Fruit fly (Drosophila melanogaster): Measurements from ENCODE around the gene Wdr62.
A peak's percentile ranks its signal among the peaks of the same experiment; 100 is the strongest.

The Wdr62 gene

dm6 chr2L:1911316-1911873, 27.0 kb downstream of the Wdr62 start:
- TF ChIP-seq CG15710 (tag; optimal IDR thresholded peaks at IDR 0.05) (no peak), CG9948 (tag; optimal IDR thresholded peaks at IDR 0.05) (no peak), Pif1B (GFP tag; optimal IDR thresholded peaks at IDR 0.05) (peak; percentile 50), CG34367 (tag; optimal IDR thresholded peaks at IDR 0.05) (no peak), D1 (tag; optimal IDR thresholded peaks at IDR 0.05) (no peak), rn (GFP tag; IDR thresholded peaks at IDR 0.05) (no peak), CG17806 (tag; optimal IDR thresholded peaks at IDR 0.05) (peak; percentile 12), CG10348 (GFP tag; IDR thresholded peaks at IDR 0.05) (no peak), CG4496 (GFP tag; IDR thresholded peaks at IDR 0.05) (peak; percentile 56; the same call in 2 of the 3 replicates), Ets98B (GFP tag; IDR thresholded peaks at IDR 0.05) (peak; percentile 68), CG32121 (GFP tag; IDR thresholded peaks at IDR 0.05) (peak; percentile 66), CG8159 (tag; optimal IDR thresholded peaks at IDR 0.05) (no peak), gl (tag; optimal IDR thresholded peaks at IDR 0.05) (no peak), Pif1A (GFP tag; optimal IDR thresholded peaks at IDR 0.05) (peak; percentile 63), CG8301 (tag; optimal IDR thresholded peaks at IDR 0.05) (peak; percentile 70), EcR (GFP tag; optimal IDR thresholded peaks at IDR 0.05) (no peak), CG13204 (GFP tag; optimal IDR thresholded peaks at IDR 0.05) (no peak), CG14655 (GFP tag; optimal IDR thresholded peaks at IDR 0.05) (peak; percentile 54), Snoo (tag; optimal IDR thresholded peaks at IDR 0.05) (peak; percentile 14), fd96Ca (GFP tag; IDR thresholded peaks at IDR 0.05) (peak; percentile 43; the same call in 1 of the 3 replicates), CG12605 (GFP tag; IDR thresholded peaks at IDR 0.05) (0 out of 2 replicates have a peak, but pooled peaks have one; percentile 3)

dm6 chr2L:1912489-1912888, 28.1 kb downstream of the Wdr62 start:
- TF ChIP-seq CG8301 (tag; optimal IDR thresholded peaks at IDR 0.05), result no peak
- no peak for TF ChIP-seq Ets98B (GFP tag; IDR thresholded peaks at IDR 0.05)
- TF ChIP-seq D1 (tag; optimal IDR thresholded peaks at IDR 0.05), result no peak
- no peak for TF ChIP-seq CG13204 (GFP tag; optimal IDR thresholded peaks at IDR 0.05)
- TF ChIP-seq CG9948 (tag; optimal IDR thresholded peaks at IDR 0.05), result no peak
- no peak for TF ChIP-seq CG32121 (GFP tag; IDR thresholded peaks at IDR 0.05)
- no peak for TF ChIP-seq CG15710 (tag; optimal IDR thresholded peaks at IDR 0.05)
- TF ChIP-seq Snoo (tag; optimal IDR thresholded peaks at IDR 0.05), result no peak
- TF ChIP-seq CG4496 (GFP tag; IDR thresholded peaks at IDR 0.05), result no peak
- no peak for TF ChIP-seq gl (tag; optimal IDR thresholded peaks at IDR 0.05)
- TF ChIP-seq fd96Ca (GFP tag; IDR thresholded peaks at IDR 0.05), result no peak
- TF ChIP-seq Pif1B (GFP tag; optimal IDR thresholded peaks at IDR 0.05), result no peak

DNA sequence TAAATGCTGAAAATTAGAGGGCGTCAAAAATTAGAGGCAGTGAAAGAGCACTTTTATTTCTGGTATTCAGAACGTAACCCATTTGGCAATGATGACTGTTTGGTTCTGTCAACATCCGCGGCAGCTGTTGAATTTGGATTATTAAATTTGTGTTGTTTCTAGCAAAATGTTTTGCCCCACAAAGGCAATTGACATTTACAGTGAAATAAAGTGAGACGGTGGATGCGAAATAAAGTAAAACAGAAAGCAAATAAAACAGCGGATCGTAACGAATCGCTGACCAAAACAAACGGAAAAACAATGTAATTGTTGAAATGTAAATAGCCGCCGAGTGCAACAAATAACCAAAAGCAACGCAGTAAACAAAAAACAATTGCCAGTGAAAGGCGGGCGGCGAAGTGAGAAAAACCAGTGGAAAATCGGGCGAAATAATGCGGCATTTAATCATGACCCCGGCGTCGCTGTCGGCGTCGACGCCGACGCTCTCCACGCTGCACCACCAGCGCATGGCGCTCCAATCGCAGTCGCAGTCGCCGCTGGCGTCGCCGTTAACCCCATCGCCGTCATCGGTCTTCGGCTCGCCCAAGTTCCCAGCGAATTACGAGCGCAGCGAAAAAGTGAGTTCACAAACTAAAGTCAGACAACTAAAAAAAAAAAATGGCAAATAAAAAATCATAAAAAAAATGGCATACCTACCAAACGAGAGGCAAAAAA, 28.8 kb downstream of the Wdr62 start:
- TF ChIP-seq EcR (GFP tag; optimal IDR thresholded peaks at IDR 0.05) (no peak), gl (tag; optimal IDR thresholded peaks at IDR 0.05) (no peak), rn (GFP tag; IDR thresholded peaks at IDR 0.05) (no peak), CG14655 (GFP tag; optimal IDR thresholded peaks at IDR 0.05) (no peak), CG8159 (tag; optimal IDR thresholded peaks at IDR 0.05) (no peak), CG10348 (GFP tag; IDR thresholded peaks at IDR 0.05) (no peak), CG17806 (tag; optimal IDR thresholded peaks at IDR 0.05) (no peak), CG9948 (tag; optimal IDR thresholded peaks at IDR 0.05) (no peak), Pif1A (GFP tag; optimal IDR thresholded peaks at IDR 0.05) (no peak), D1 (tag; optimal IDR thresholded peaks at IDR 0.05) (no peak), CG12605 (GFP tag; IDR thresholded peaks at IDR 0.05) (no peak), Pif1B (GFP tag; optimal IDR thresholded peaks at IDR 0.05) (no peak), CG15710 (tag; optimal IDR thresholded peaks at IDR 0.05) (no peak), Snoo (tag; optimal IDR thresholded peaks at IDR 0.05) (no peak), CG34367 (tag; optimal IDR thresholded peaks at IDR 0.05) (no peak)

DNA sequence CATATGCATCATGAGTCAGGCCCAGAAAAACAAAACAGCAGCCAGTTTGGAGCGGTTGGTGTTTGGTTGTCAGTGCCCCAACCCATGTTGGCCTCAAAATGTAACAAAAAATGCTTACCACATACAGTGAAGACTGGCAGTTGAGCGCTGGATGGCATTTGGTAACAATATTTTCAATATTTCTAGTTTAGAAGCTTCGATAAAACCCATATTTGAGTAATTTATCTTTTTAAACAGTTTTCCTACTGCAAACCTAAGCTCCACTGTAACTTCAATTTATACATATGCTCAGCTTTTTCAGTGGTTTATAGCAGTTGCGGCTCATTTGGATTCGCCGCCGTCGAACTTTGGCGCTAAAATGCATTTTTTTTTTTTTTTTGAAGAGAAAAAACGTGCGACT, 32.0 kb downstream of the Wdr62 start:
- TF ChIP-seq CG12605 (GFP tag; IDR thresholded peaks at IDR 0.05) (peak; percentile 72), Ets98B (GFP tag; IDR thresholded peaks at IDR 0.05) (peak; percentile 92), Pif1A (GFP tag; optimal IDR thresholded peaks at IDR 0.05) (no peak), CG32121 (GFP tag; IDR thresholded peaks at IDR 0.05) (peak; percentile 94), fd96Ca (GFP tag; IDR thresholded peaks at IDR 0.05) (peak; percentile 84), rn (GFP tag; IDR thresholded peaks at IDR 0.05) (peak; percentile 80), CG8159 (tag; optimal IDR thresholded peaks at IDR 0.05) (no peak), D1 (tag; optimal IDR thresholded peaks at IDR 0.05) (no peak), CG8301 (tag; optimal IDR thresholded peaks at IDR 0.05) (peak; percentile 20), CG13204 (GFP tag; optimal IDR thresholded peaks at IDR 0.05) (no peak), EcR (GFP tag; optimal IDR thresholded peaks at IDR 0.05) (no peak), CG15710 (tag; optimal IDR thresholded peaks at IDR 0.05) (no peak), CG4496 (GFP tag; IDR thresholded peaks at IDR 0.05) (peak; percentile 91), CG14655 (GFP tag; optimal IDR thresholded peaks at IDR 0.05) (peak; percentile 5), CG9948 (tag; optimal IDR thresholded peaks at IDR 0.05) (no peak), CG17806 (tag; optimal IDR thresholded peaks at IDR 0.05) (no peak), CG10348 (GFP tag; IDR thresholded peaks at IDR 0.05) (peak; percentile 68; the same call in 1 of the 2 replicates), gl (tag; optimal IDR thresholded peaks at IDR 0.05) (no peak), Pif1B (GFP tag; optimal IDR thresholded peaks at IDR 0.05) (peak; percentile 1), CG34367 (tag; optimal IDR thresholded peaks at IDR 0.05) (no peak), Snoo (tag; optimal IDR thresholded peaks at IDR 0.05) (no peak)

- TF ChIP-seq CG17806 (tag; optimal IDR thresholded peaks at IDR 0.05), result no peak
- no peak for TF ChIP-seq Pif1A (GFP tag; optimal IDR thresholded peaks at IDR 0.05)
- no peak for TF ChIP-seq CG34367 (tag; optimal IDR thresholded peaks at IDR 0.05)
- no peak for TF ChIP-seq EcR (GFP tag; optimal IDR thresholded peaks at IDR 0.05)
- TF ChIP-seq CG9948 (tag; optimal IDR thresholded peaks at IDR 0.05), result no peak
- TF ChIP-seq CG8301 (tag; optimal IDR thresholded peaks at IDR 0.05), result no peak
- TF ChIP-seq gl (tag; optimal IDR thresholded peaks at IDR 0.05), result no peak
- no peak for TF ChIP-seq fd96Ca (GFP tag; IDR thresholded peaks at IDR 0.05)
- TF ChIP-seq CG32121 (GFP tag; IDR thresholded peaks at IDR 0.05), result no peak
Measured at dm6 chr2L:1923846-1924245, 39.4 kb downstream of the Wdr62 start.

Data from whole organism, pupa.